Fruit fly (Drosophila melanogaster) whole organism, embryonic: ENCODE measurements around the gene Rok.

Experiments
- Ada2b ChIP-seq: fragments of 200-800 bp; sonication (Bioruptor generic); IDR thresholded peaks from 2 replicates; pipeline ENCODE4 v1.3.6; 2022; ENCODE audit warnings: missing biosample characterization, missing genetic modification characterization
- Atf6 ChIP-seq: fragments of 200-800 bp; sonication (Bioruptor generic); IDR thresholded peaks from 2 replicates; pipeline ENCODE4 v1.3.6; 2022; ENCODE audit warnings: missing biosample characterization, missing genetic modification characterization
- Bgb ChIP-seq: fragments of 200-800 bp; sonication (Bioruptor generic); IDR thresholded peaks from 2 replicates; pipeline ENCODE4 v1.3.6; 2022; ENCODE audit warnings: missing biosample characterization, missing genetic modification characterization; ENCODE audit not compliant: partially characterized antibody
- CG11695 ChIP-seq: fragments of 200-800 bp; sonication (Bioruptor generic); IDR thresholded peaks from 3 replicates; pipeline ENCODE4 v1.3.6; 2022; ENCODE audit warnings: missing biosample characterization, missing genetic modification characterization
- CG13296 ChIP-seq: fragments of 200-800 bp; sonication (Bioruptor generic); optimal IDR thresholded peaks from 3 replicates; lab custom pipeline; 2018; ENCODE audit warnings: missing biosample characterization, mild to moderate bottlenecking, missing genetic modification characterization
- CG14014 ChIP-seq: fragments of 200-800 bp; sonication (Bioruptor generic); IDR thresholded peaks from 2 replicates; pipeline ENCODE4 v1.3.6; 2022; ENCODE audit warnings: missing biosample characterization, missing genetic modification characterization
- CG15011 ChIP-seq: fragments of 200-800 bp; sonication (Bioruptor generic); optimal IDR thresholded peaks from 3 replicates; lab custom pipeline; 2018; ENCODE audit warnings: missing biosample characterization, mild to moderate bottlenecking, missing genetic modification characterization
- CG15073 ChIP-seq: fragments of 200-800 bp; sonication (Bioruptor generic); optimal IDR thresholded peaks from 2 replicates; lab custom pipeline; 2016; ENCODE audit warnings: missing biosample characterization, missing genetic modification characterization
- CG15269 ChIP-seq: fragments of 200-800 bp; sonication (Bioruptor generic); optimal IDR thresholded peaks from 2 replicates; lab custom pipeline; 2018; ENCODE audit warnings: missing biosample characterization, mild to moderate bottlenecking, missing genetic modification characterization, moderate library complexity
- CG1603 ChIP-seq: fragments of 200-800 bp; sonication (Bioruptor generic); optimal IDR thresholded peaks from 2 replicates; lab custom pipeline; 2019; ENCODE audit warnings: missing biosample characterization, mild to moderate bottlenecking, missing genetic modification characterization, moderate library complexity
- CG17186 ChIP-seq: fragments of 200-800 bp; sonication (Bioruptor generic); optimal IDR thresholded peaks from 3 replicates; lab custom pipeline; 2017; ENCODE audit warnings: missing biosample characterization, missing genetic modification reagents, missing genetic modification characterization
- CG17385 ChIP-seq: fragments of 200-800 bp; sonication (Bioruptor generic); optimal IDR thresholded peaks from 3 replicates; lab custom pipeline; 2018; ENCODE audit warnings: missing biosample characterization, mild to moderate bottlenecking, missing genetic modification characterization
- CG18262 ChIP-seq: fragments of 200-800 bp; optimal IDR thresholded peaks from 3 replicates; lab custom pipeline; 2019; ENCODE audit warnings: missing biosample characterization, mild to moderate bottlenecking, missing genetic modification characterization, moderate library complexity
- CG18599 ChIP-seq: fragments of 200-800 bp; sonication (Bioruptor generic); optimal IDR thresholded peaks from 3 replicates; lab custom pipeline; 2017; ENCODE audit warnings: missing biosample characterization, missing genetic modification characterization, mild to moderate bottlenecking, moderate library complexity, missing genetic modification reagents
- CG2712 ChIP-seq: fragments of 200-800 bp; optimal IDR thresholded peaks from 3 replicates; lab custom pipeline; 2019; ENCODE audit warnings: missing biosample characterization, mild to moderate bottlenecking, missing genetic modification characterization, moderate library complexity
- CG32767 ChIP-seq: fragments of 200-800 bp; sonication (Bioruptor generic); IDR thresholded peaks from 2 replicates; pipeline ENCODE4 v1.3.6; 2022; ENCODE audit warnings: missing biosample characterization, missing genetic modification characterization
- CG4424 ChIP-seq: fragments of 200-800 bp; sonication (Bioruptor generic); optimal IDR thresholded peaks from 3 replicates; lab custom pipeline; 2016; ENCODE audit warnings: missing biosample characterization, missing genetic modification characterization
- CG4707 ChIP-seq: fragments of 200-800 bp; sonication (Bioruptor generic); optimal IDR thresholded peaks from 2 replicates; lab custom pipeline; 2018; ENCODE audit warnings: missing biosample characterization, mild to moderate bottlenecking, missing genetic modification characterization, moderate library complexity
- CG8924 ChIP-seq: fragments of 200-800 bp; optimal IDR thresholded peaks from 3 replicates; lab custom pipeline; 2019; ENCODE audit warnings: missing biosample characterization, mild to moderate bottlenecking, missing genetic modification characterization, moderate library complexity
- CG9932 ChIP-seq: fragments of 200-800 bp; sonication (Bioruptor generic); IDR thresholded peaks from 2 replicates; pipeline ENCODE4 v1.3.6; 2022; ENCODE audit warnings: missing biosample characterization, missing genetic modification characterization
- Camta ChIP-seq: fragments of 200-800 bp; sonication (Bioruptor generic); optimal IDR thresholded peaks from 2 replicates; lab custom pipeline; 2016; ENCODE audit warnings: missing biosample characterization, missing genetic modification characterization
- Dip3 ChIP-seq: fragments of 200-800 bp; sonication (Bioruptor generic); optimal IDR thresholded peaks from 3 replicates; lab custom pipeline; 2016; ENCODE audit warnings: missing biosample characterization, missing genetic modification characterization
- Drgx ChIP-seq: fragments of 200-800 bp; sonication (Bioruptor generic); IDR thresholded peaks from 2 replicates; pipeline ENCODE4 v1.3.6; 2022; ENCODE audit warnings: missing biosample characterization, missing genetic modification characterization
- Eip74EF ChIP-seq, 2 experiments: fragments of 200-800 bp in 1 of 2; fragments of >200 bp in 1 of 2; sonication (Bioruptor generic) in 1 of 2; optimal IDR thresholded peaks; 2 replicates each; lab custom pipeline; 2017 to 2019; ENCODE audit warnings: missing biosample characterization in 2 of 2, missing genetic modification characterization in 2 of 2, mild to moderate bottlenecking in 1 of 2, moderate library complexity in 1 of 2
- Ets97D ChIP-seq: fragments of 200-800 bp; sonication (Bioruptor generic); optimal IDR thresholded peaks from 3 replicates; lab custom pipeline; 2016; ENCODE audit warnings: missing biosample characterization, missing genetic modification characterization
- HLH54F ChIP-seq: fragments of 200-800 bp; sonication (Bioruptor generic); optimal IDR thresholded peaks from 3 replicates; lab custom pipeline; 2016; ENCODE audit warnings: missing biosample characterization, missing genetic modification characterization
- Kr ChIP-seq: fragments of 200-800 bp; sonication (Bioruptor generic); optimal IDR thresholded peaks from 2 replicates; lab custom pipeline; 2017; ENCODE audit warnings: missing biosample characterization, mild to moderate bottlenecking, missing genetic modification characterization
- Lpt ChIP-seq: fragments of >200 bp; optimal IDR thresholded peaks from 2 replicates; lab custom pipeline; 2018; ENCODE audit warnings: missing biosample characterization, missing genetic modification characterization
- Meics ChIP-seq: fragments of 200-800 bp; sonication (Bioruptor generic); optimal IDR thresholded peaks from 2 replicates; lab custom pipeline; 2017; ENCODE audit warnings: missing biosample characterization, mild to moderate bottlenecking, missing genetic modification characterization
- Optix ChIP-seq: fragments of 200-800 bp; sonication (Bioruptor generic); IDR thresholded peaks from 3 replicates; pipeline ENCODE4 v1.3.6; 2022; ENCODE audit warnings: missing biosample characterization, missing genetic modification characterization
- Six4 ChIP-seq: fragments of 200-800 bp; sonication (Bioruptor generic); optimal IDR thresholded peaks from 2 replicates; lab custom pipeline; 2016; ENCODE audit warnings: missing biosample characterization, missing genetic modification characterization
- Trl ChIP-seq, 3 experiments: fragments of >200 bp in 2 of 3; fragments of 200-800 bp in 1 of 3; sonication (Bioruptor generic) in 1 of 3; optimal IDR thresholded peaks; 2 replicates in 1 of 3; 3 replicates in 2 of 3; lab custom pipeline; 2016 to 2017; ENCODE audit warnings: missing biosample characterization in 1 of 3, missing genetic modification characterization in 1 of 3
- abd-A ChIP-seq: fragments of 200-800 bp; sonication (Bioruptor generic); optimal IDR thresholded peaks from 3 replicates; lab custom pipeline; 2019; ENCODE audit warnings: missing biosample characterization, mild to moderate bottlenecking, missing genetic modification characterization, moderate library complexity
- chif ChIP-seq, 2 experiments: fragments of 200-800 bp; sonication (Bioruptor generic); optimal IDR thresholded peaks; 3 replicates each; lab custom pipeline; 2016; ENCODE audit warnings: missing biosample characterization in 2 of 2, missing genetic modification characterization in 2 of 2
- dm ChIP-seq: fragments of 200-800 bp; sonication (Bioruptor generic); optimal IDR thresholded peaks from 3 replicates; lab custom pipeline; 2016; ENCODE audit warnings: missing biosample characterization, missing genetic modification characterization
- dmrt11E ChIP-seq: fragments of 200-800 bp; sonication (Bioruptor generic); optimal IDR thresholded peaks from 3 replicates; lab custom pipeline; 2018; ENCODE audit warnings: missing biosample characterization, mild to moderate bottlenecking, missing genetic modification characterization, moderate library complexity
- esg ChIP-seq: fragments of 200-800 bp; sonication (Bioruptor generic); conservative IDR thresholded peaks from 2 replicates; pipeline ENCODE4 v1.3.6; 2022; ENCODE audit warnings: missing biosample characterization, missing genetic modification characterization
- eyg ChIP-seq: fragments of 200-800 bp; sonication (Bioruptor generic); optimal IDR thresholded peaks from 3 replicates; lab custom pipeline; 2016; ENCODE audit warnings: missing biosample characterization, missing genetic modification characterization
- mam ChIP-seq: fragments of 200-800 bp; sonication (Bioruptor generic); optimal IDR thresholded peaks from 3 replicates; lab custom pipeline; 2016; ENCODE audit warnings: missing biosample characterization, missing genetic modification characterization
- p53 ChIP-seq: fragments of 200-800 bp; sonication (Bioruptor generic); optimal IDR thresholded peaks from 2 replicates; lab custom pipeline; 2016; ENCODE audit warnings: missing biosample characterization, missing genetic modification characterization
- pb ChIP-seq: fragments of 200-800 bp; sonication (Bioruptor generic); optimal IDR thresholded peaks from 3 replicates; lab custom pipeline; 2016; ENCODE audit warnings: missing biosample characterization, missing genetic modification characterization
- pnt ChIP-seq: fragments of 200-800 bp; sonication (Bioruptor generic); optimal IDR thresholded peaks from 3 replicates; lab custom pipeline; 2016; ENCODE audit warnings: missing biosample characterization, missing genetic modification characterization
- run ChIP-seq: fragments of 200-800 bp; sonication (Bioruptor generic); optimal IDR thresholded peaks from 3 replicates; lab custom pipeline; 2018; ENCODE audit warnings: missing biosample characterization, mild to moderate bottlenecking, missing genetic modification characterization
- sim ChIP-seq: fragments of 200-800 bp; sonication (Bioruptor generic); IDR thresholded peaks from 2 replicates; pipeline ENCODE4 v1.3.6; 2022; ENCODE audit warnings: missing biosample characterization, missing genetic modification characterization
- sob ChIP-seq: fragments of 200-800 bp; sonication (Bioruptor generic); IDR thresholded peaks from 2 replicates; pipeline ENCODE4 v1.3.6; 2022; ENCODE audit warnings: missing biosample characterization, missing genetic modification characterization
- sr ChIP-seq: fragments of 200-800 bp; sonication (Bioruptor generic); IDR thresholded peaks from 3 replicates; pipeline ENCODE4 v1.3.6; 2022; ENCODE audit warnings: missing biosample characterization, missing genetic modification characterization
- trh ChIP-seq: fragments of 200-800 bp; sonication (Bioruptor generic); optimal IDR thresholded peaks from 2 replicates; lab custom pipeline; 2016; ENCODE audit warnings: missing biosample characterization, missing genetic modification characterization
- unpg ChIP-seq: fragments of 200-800 bp; sonication (Bioruptor generic); optimal IDR thresholded peaks from 3 replicates; lab custom pipeline; 2018; ENCODE audit warnings: missing biosample characterization, mild to moderate bottlenecking, missing genetic modification characterization, moderate library complexity

The Rok gene

dm6 chrX:16650078-16651063 is 13.2 kb upstream of the Rok start (continued):
- peak; percentile 26 for TF ChIP-seq CG8924 (tag; lab: Kevin White, UChicago)
- no peak for TF ChIP-seq CG15011
- peak; percentile 59 for TF ChIP-seq Ets97D (GFP tag; lab: Kevin White, UChicago)
- TF ChIP-seq CG11695 (GFP tag; lab: Robert Waterston, UW), result 0 out of 3 replicates have a peak, but pooled peaks have one; percentile 27
- TF ChIP-seq CG4424 (GFP tag; lab: Kevin White, UChicago), result no peak
- 0 out of 2 replicates have a peak, but pooled peaks have one; percentile 14 for TF ChIP-seq sim (GFP tag; lab: Robert Waterston, UW)
- TF ChIP-seq CG1603, result peak; percentile 41
- peak; percentile 10 for TF ChIP-seq unpg (GFP tag; lab: Kevin White, UChicago)
- peak; percentile 64 for TF ChIP-seq Dip3
- no peak for TF ChIP-seq dmrt11E
- no peak for TF ChIP-seq CG17186
- no peak for TF ChIP-seq CG15073
- peak; percentile 95 for TF ChIP-seq CG4707 (GFP tag; lab: Kevin White, UChicago)
- TF ChIP-seq CG18262 (tag; lab: Kevin White, UChicago), result peak; percentile 34
- TF ChIP-seq Kr (GFP tag; lab: Kevin White, UChicago), result no peak
- peak; percentile 89 for TF ChIP-seq esg (GFP tag; lab: Robert Waterston, UW)
- peak; percentile 70 for TF ChIP-seq mam (GFP tag; lab: Kevin White, UChicago)
- TF ChIP-seq Drgx (GFP tag; lab: Robert Waterston, UW), result peak; percentile 63
- peak in 1 of 2 experiments; percentile 54 for TF ChIP-seq Eip74EF (GFP tag; optimal IDR thresholded peaks at IDR 0.05; lab: Kevin White, UChicago)
- no peak for TF ChIP-seq CG32767
- TF ChIP-seq abd-A (tag; lab: Kevin White, UChicago), result peak; percentile 5
- peak; percentile 19 for TF ChIP-seq CG17385 (GFP tag; lab: Kevin White, UChicago)
- TF ChIP-seq run (tag; lab: Kevin White, UChicago), result peak; percentile 83
- TF ChIP-seq CG9932, result peak; percentile 34; the same call in 1 of the 2 replicates
- TF ChIP-seq sr (GFP tag; lab: Robert Waterston, UW), result 0 out of 3 replicates have a peak, but pooled peaks have one; percentile 22
- TF ChIP-seq chif (GFP tag; optimal IDR thresholded peaks at IDR 0.05; lab: Kevin White, UChicago), result peak in 1 of 2 experiments; percentile 11
- no peak for TF ChIP-seq Trl (optimal IDR thresholded peaks at IDR 0.05; lab: Kevin White, UChicago)
- TF ChIP-seq Trl (GFP tag; optimal IDR thresholded peaks at IDR 0.05; lab: Kevin White, UChicago), result peak; percentile 81
- TF ChIP-seq CG13296 (GFP tag; lab: Kevin White, UChicago), result peak; percentile 17
- TF ChIP-seq Optix (GFP tag; lab: Robert Waterston, UW), result peak; percentile 86
- peak; percentile 70 for TF ChIP-seq pnt (GFP tag; lab: Kevin White, UChicago)
- peak; percentile 15 for TF ChIP-seq CG2712 (tag; lab: Kevin White, UChicago)
- no peak for TF ChIP-seq Lpt (GFP tag; lab: Kevin White, UChicago)
- TF ChIP-seq Bgb (GFP tag; lab: Robert Waterston, UW), result no peak
- peak; percentile 73 for TF ChIP-seq sob
- peak; percentile 41; the same call in 1 of the 2 replicates for TF ChIP-seq Ada2b (GFP tag; lab: Robert Waterston, UW)
- peak; percentile 43 for TF ChIP-seq CG18599
- TF ChIP-seq eyg, result peak; percentile 36
- TF ChIP-seq Atf6 (GFP tag; lab: Robert Waterston, UW), result peak; percentile 81; the same call in 1 of the 2 replicates
- TF ChIP-seq trh (GFP tag; lab: Kevin White, UChicago), result peak; percentile 8
- peak; percentile 86 for TF ChIP-seq CG14014 (GFP tag; lab: Robert Waterston, UW)
- no peak for TF ChIP-seq dm
- peak; percentile 22 for TF ChIP-seq Meics (GFP tag; lab: Kevin White, UChicago)
- TF ChIP-seq pb, result peak; percentile 75
- peak; percentile 27 for TF ChIP-seq p53 (GFP tag; lab: Kevin White, UChicago)
- no peak for TF ChIP-seq Six4
- TF ChIP-seq CG15269 (tag; lab: Kevin White, UChicago), result peak; percentile 59
- peak; percentile 85 for TF ChIP-seq Camta
- no peak for TF ChIP-seq HLH54F (GFP tag; lab: Kevin White, UChicago)
